Worm (Caenorhabditis elegans): ENCODE measurements around the gene csq-1.

The csq-1 gene

DNA sequence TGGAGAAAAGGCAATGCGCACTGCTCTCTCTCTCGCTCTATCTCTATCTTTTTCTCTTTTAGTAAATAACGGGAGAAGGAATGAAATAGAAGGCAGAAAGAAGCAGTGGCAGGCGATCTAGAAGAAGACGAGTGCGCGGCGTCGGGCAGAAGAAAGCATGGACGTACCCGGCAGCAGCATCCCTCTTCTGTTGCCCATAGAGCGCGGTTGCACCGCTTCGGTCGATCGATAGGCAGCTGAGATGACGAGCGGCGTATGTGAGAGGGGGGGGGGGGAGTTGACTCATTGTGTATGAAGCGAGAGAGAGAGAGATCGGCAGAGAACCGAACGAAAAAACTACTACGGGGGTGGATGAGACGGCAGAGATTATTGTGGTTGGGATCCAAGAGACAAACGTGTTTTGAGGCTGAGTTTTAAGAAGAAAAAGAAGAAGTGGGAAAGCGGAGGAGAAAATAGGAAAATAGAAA lies 23.5 kb downstream of the csq-1 start (continued):
- TF ChIP-seq lag-1 (GFP tag; IDR thresholded peaks at IDR 0.05), result no peak
- no peak for TF ChIP-seq snpc-1.3 (tag; optimal IDR thresholded peaks at IDR 0.05; ENCODE audit: insufficient read depth)
- no peak for TF ChIP-seq nhr-90 (tag; optimal IDR thresholded peaks at IDR 0.05)
- peak; percentile 91 for TF ChIP-seq nfyb-1 (GFP tag; IDR thresholded peaks at IDR 0.05)
- TF ChIP-seq akir-1 (GFP tag; optimal IDR thresholded peaks at IDR 0.05), result no peak
- TF ChIP-seq sea-2 (GFP tag; IDR thresholded peaks at IDR 0.05), result no peak
- TF ChIP-seq die-1 (tag; optimal IDR thresholded peaks at IDR 0.05), result peak; percentile 52
- TF ChIP-seq let-526 (GFP tag; IDR thresholded peaks at IDR 0.05), result peak; percentile 71; the same call in 1 of the 2 replicates
- TF ChIP-seq B0261.1 (tag; optimal IDR thresholded peaks at IDR 0.05), result no peak
- no peak for TF ChIP-seq T26A5.8 (tag; optimal IDR thresholded peaks at IDR 0.05)
- TF ChIP-seq zfh-2 (GFP tag; conservative IDR thresholded peaks at IDR 0.05), result peak; percentile 100
- TF ChIP-seq cebp-1 (GFP tag; IDR thresholded peaks at IDR 0.05), result peak; percentile 68
- TF ChIP-seq cebp-1 (tag; optimal IDR thresholded peaks at IDR 0.05), result peak; percentile 90
- TF ChIP-seq rcor-1 (GFP tag; IDR thresholded peaks at IDR 0.05), result peak; percentile 77
- TF ChIP-seq ztf-18 (tag; optimal IDR thresholded peaks at IDR 0.05), result peak; percentile 62
- TF ChIP-seq snpc-3.4 (tag; optimal IDR thresholded peaks at IDR 0.05), result no peak
- TF ChIP-seq mel-28 (tag; optimal IDR thresholded peaks at IDR 0.05; ENCODE audit: borderline replicate concordance), result no peak
- TF ChIP-seq F55B11.4 (tag; optimal IDR thresholded peaks at IDR 0.05; ENCODE audit: borderline replicate concordance, insufficient read depth), result no peak
- TF ChIP-seq B0336.3 (GFP tag; IDR thresholded peaks at IDR 0.05), result peak; percentile 89
- no peak for TF ChIP-seq hmg-20 (GFP tag; IDR thresholded peaks at IDR 0.05)
- no peak for TF ChIP-seq nfya-1 (tag; optimal IDR thresholded peaks at IDR 0.05; ENCODE audit: borderline replicate concordance, insufficient read depth)
- peak; percentile 55 for TF ChIP-seq lin-54 (GFP tag; optimal IDR thresholded peaks at IDR 0.05)
- TF ChIP-seq gei-17 (GFP tag; optimal IDR thresholded peaks at IDR 0.05), result peak; percentile 82
- TF ChIP-seq lsl-1 (GFP tag; optimal IDR thresholded peaks at IDR 0.05), result no peak
- TF ChIP-seq F52B5.7 (tag; optimal IDR thresholded peaks at IDR 0.05), result peak; percentile 85
- TF ChIP-seq egl-18 (GFP tag; IDR thresholded peaks at IDR 0.05), result peak; percentile 65; the same call in 1 of the 2 replicates
- TF ChIP-seq chd-7 (tag; optimal IDR thresholded peaks at IDR 0.05), result peak; percentile 83
- no peak for TF ChIP-seq cebp-2 (GFP tag; IDR thresholded peaks at IDR 0.05)
- no peak for TF ChIP-seq pha-4 (tag; optimal IDR thresholded peaks at IDR 0.05)
- TF ChIP-seq atf-7 (tag; optimal IDR thresholded peaks at IDR 0.05), result peak; percentile 85
- no peak for TF ChIP-seq ztf-28 (GFP tag; IDR thresholded peaks at IDR 0.05)
- TF ChIP-seq sdz-38 (tag; optimal IDR thresholded peaks at IDR 0.05), result no peak
- peak; percentile 83 for TF ChIP-seq madf-10 (tag; optimal IDR thresholded peaks at IDR 0.05)
- TF ChIP-seq F57C9.4 (tag; optimal IDR thresholded peaks at IDR 0.05), result no peak
- no peak for TF ChIP-seq Y95B8A.8 (GFP tag; IDR thresholded peaks at IDR 0.05)
- TF ChIP-seq dpl-1 (GFP tag; optimal IDR thresholded peaks at IDR 0.05), result no peak
- peak; percentile 67 for TF ChIP-seq pbrm-1 (GFP tag; IDR thresholded peaks at IDR 0.05)
- TF ChIP-seq lsy-27 (tag; optimal IDR thresholded peaks at IDR 0.05; ENCODE audit: borderline replicate concordance, insufficient read depth), result no peak
- no peak for TF ChIP-seq ceh-79 (tag; optimal IDR thresholded peaks at IDR 0.05)
- TF ChIP-seq ceh-91 (GFP tag; IDR thresholded peaks at IDR 0.05), result no peak
- TF ChIP-seq egl-44 (GFP tag; IDR thresholded peaks at IDR 0.05), result peak; percentile 62; the same call in 1 of the 2 replicates
- TF ChIP-seq ztf-6 (GFP tag; IDR thresholded peaks at IDR 0.05), result no peak
- TF ChIP-seq mxl-1 (tag; optimal IDR thresholded peaks at IDR 0.05), result no peak
- no peak for TF ChIP-seq Y67H2A.10 (GFP tag; conservative IDR thresholded peaks at IDR 0.05)
- TF ChIP-seq hsf-1 (GFP tag; IDR thresholded peaks at IDR 0.05), result no peak
- no peak for TF ChIP-seq Y79H2A.3 (GFP tag; conservative IDR thresholded peaks at IDR 0.05)
- peak; percentile 85 for TF ChIP-seq athp-1 (tag; optimal IDR thresholded peaks at IDR 0.05)
- TF ChIP-seq mes-4 (tag; optimal IDR thresholded peaks at IDR 0.05), result no peak
- TF ChIP-seq madf-3 (GFP tag; IDR thresholded peaks at IDR 0.05), result no peak

All from whole organism, young adult.